Fruit fly (Drosophila melanogaster) whole organism, adult: ENCODE measurements around the gene CG31805.

Source experiments
- CG12768 ChIP-seq: fragments of 200-800 bp; sonication (Bioruptor generic); optimal IDR thresholded peaks from 2 replicates; lab custom pipeline; 2017; ENCODE audit warnings: missing biosample characterization, missing genetic modification characterization, mild to moderate bottlenecking, moderate library complexity, missing genetic modification reagents
- CG14711 ChIP-seq: fragments of 200-800 bp; sonication (Bioruptor generic); optimal IDR thresholded peaks from 2 replicates; lab custom pipeline; 2018; ENCODE audit warnings: missing biosample characterization, mild to moderate bottlenecking, missing genetic modification characterization, moderate library complexity
- Hr96 ChIP-seq: fragments of 200-800 bp; sonication (Bioruptor generic); optimal IDR thresholded peaks from 2 replicates; lab custom pipeline; 2016; ENCODE audit warnings: missing biosample characterization, missing genetic modification characterization
- cnc ChIP-seq, 2 experiments: fragments of >200 bp; optimal IDR thresholded peaks; 2 replicates each; lab custom pipeline; 2017
- kay ChIP-seq: fragments of 200-800 bp; sonication (Bioruptor generic); peaks from one replicate; lab custom pipeline; 2016; ENCODE audit warnings: missing biosample characterization, missing genetic modification characterization, borderline replicate concordance
- tj ChIP-seq: fragments of 200-800 bp; sonication (Bioruptor generic); optimal IDR thresholded peaks from 3 replicates; lab custom pipeline; 2017; ENCODE audit warnings: missing biosample characterization, mild to moderate bottlenecking, missing genetic modification characterization, moderate library complexity

- TF ChIP-seq CG12768 (GFP tag; lab: Kevin White, UChicago) (no peak), kay (GFP tag; lab: Kevin White, UChicago) (no peak), Hr96 (GFP tag; lab: Kevin White, UChicago) (no peak), CG14711 (tag; lab: Kevin White, UChicago) (no peak), cnc (optimal IDR thresholded peaks at IDR 0.05; lab: Kevin White, UChicago) (no peak), tj (no peak)
These were observed 31.4 kb downstream of the CG31805 start for dm6 chr2L:16868897-16869324.
